Fruit fly (Drosophila melanogaster) whole organism, prepupa: ENCODE measurements around the gene Vm26Ac.

Experiments used
- CG10669 ChIP-seq: fragments of 200-800 bp; sonication (Bioruptor generic); optimal IDR thresholded peaks from 3 replicates; lab custom pipeline; 2018; ENCODE audit warnings: missing biosample characterization, mild to moderate bottlenecking, missing genetic modification characterization, moderate library complexity
- CG11902 ChIP-seq: fragments of 200-800 bp; sonication (Bioruptor generic); optimal IDR thresholded peaks from 3 replicates; lab custom pipeline; 2016; ENCODE audit warnings: missing biosample characterization, missing genetic modification characterization
- CG1621 ChIP-seq: fragments of 200-800 bp; sonication (Bioruptor generic); optimal IDR thresholded peaks from 3 replicates; lab custom pipeline; 2018; ENCODE audit warnings: missing biosample characterization, mild to moderate bottlenecking, missing genetic modification characterization
- CG16779 ChIP-seq: fragments of 200-800 bp; sonication (Bioruptor generic); optimal IDR thresholded peaks from 3 replicates; lab custom pipeline; 2017; ENCODE audit warnings: missing biosample characterization, mild to moderate bottlenecking, missing genetic modification characterization
- CG3032 ChIP-seq: fragments of 200-800 bp; optimal IDR thresholded peaks from 2 replicates; lab custom pipeline; 2019; ENCODE audit warnings: missing biosample characterization, mild to moderate bottlenecking, missing genetic modification characterization, moderate library complexity
- CG31627 ChIP-seq: fragments of 200-800 bp; sonication (Bioruptor generic); optimal IDR thresholded peaks from 3 replicates; lab custom pipeline; 2016; ENCODE audit warnings: missing biosample characterization, missing genetic modification characterization
- CG34406 ChIP-seq: fragments of 200-800 bp; sonication (Bioruptor generic); optimal IDR thresholded peaks from 3 replicates; lab custom pipeline; 2016; ENCODE audit warnings: missing biosample characterization, missing genetic modification characterization
- CG3919 ChIP-seq: fragments of 200-800 bp; sonication (Bioruptor generic); optimal IDR thresholded peaks from 3 replicates; lab custom pipeline; 2016; ENCODE audit warnings: missing biosample characterization, missing genetic modification characterization
- CG6792 ChIP-seq: fragments of 200-800 bp; sonication (Bioruptor generic); optimal IDR thresholded peaks from 3 replicates; lab custom pipeline; 2016; ENCODE audit warnings: missing biosample characterization, missing genetic modification characterization
- CG6808 ChIP-seq: fragments of 200-800 bp; sonication (Bioruptor generic); optimal IDR thresholded peaks from 3 replicates; lab custom pipeline; 2017; ENCODE audit warnings: missing biosample characterization, missing genetic modification characterization, mild to moderate bottlenecking, moderate library complexity, missing genetic modification reagents
- CG7368 ChIP-seq: fragments of 200-800 bp; sonication (Bioruptor generic); optimal IDR thresholded peaks from 3 replicates; lab custom pipeline; 2016; ENCODE audit warnings: missing biosample characterization, missing genetic modification characterization
- CG8319 ChIP-seq: fragments of 200-800 bp; sonication (Bioruptor generic); optimal IDR thresholded peaks from 3 replicates; lab custom pipeline; 2016; ENCODE audit warnings: missing biosample characterization, missing genetic modification characterization
- CG8632 ChIP-seq: fragments of 200-800 bp; sonication (Bioruptor generic); optimal IDR thresholded peaks from 3 replicates; lab custom pipeline; 2016; ENCODE audit warnings: missing biosample characterization, missing genetic modification characterization
- CG9139 ChIP-seq: fragments of 200-800 bp; sonication (Bioruptor generic); optimal IDR thresholded peaks from 3 replicates; lab custom pipeline; 2017; ENCODE audit warnings: missing biosample characterization, mild to moderate bottlenecking, missing genetic modification characterization
- Eip78C ChIP-seq: fragments of 200-800 bp; sonication (Bioruptor generic); peaks from one replicate; lab custom pipeline; 2016; ENCODE audit warnings: missing biosample characterization, missing genetic modification characterization
- Ets96B ChIP-seq: fragments of 200-800 bp; optimal IDR thresholded peaks from 2 replicates; lab custom pipeline; 2019; ENCODE audit warnings: missing biosample characterization, mild to moderate bottlenecking, missing genetic modification characterization, moderate library complexity
- Gug ChIP-seq: fragments of 200-800 bp; sonication (Bioruptor generic); IDR thresholded peaks from 2 replicates; pipeline ENCODE4 v1.3.6; 2022; ENCODE audit warnings: missing biosample characterization, missing genetic modification characterization
- Hr38 ChIP-seq: sonication (Bioruptor generic); optimal IDR thresholded peaks from 2 replicates; lab custom pipeline; 2016; ENCODE audit warnings: missing biosample characterization, missing genetic modification characterization
- Hr39 ChIP-seq: fragments of 200-800 bp; sonication (Bioruptor generic); optimal IDR thresholded peaks from 2 replicates; lab custom pipeline; 2016; ENCODE audit warnings: missing biosample characterization, missing genetic modification characterization
- Hr4 ChIP-seq: fragments of 200-800 bp; sonication (Bioruptor generic); optimal IDR thresholded peaks from 3 replicates; lab custom pipeline; 2016; ENCODE audit warnings: missing biosample characterization, missing genetic modification characterization
- OdsH ChIP-seq: fragments of 200-800 bp; sonication (Bioruptor generic); optimal IDR thresholded peaks from 3 replicates; lab custom pipeline; 2016; ENCODE audit warnings: missing biosample characterization, missing genetic modification characterization
- Smox ChIP-seq: fragments of 200-800 bp; sonication (Bioruptor generic); optimal IDR thresholded peaks from 3 replicates; lab custom pipeline; 2016; ENCODE audit warnings: missing biosample characterization, missing genetic modification characterization
- Sox102F ChIP-seq: fragments of 200-800 bp; sonication (Bioruptor generic); optimal IDR thresholded peaks from 2 replicates; lab custom pipeline; 2016; ENCODE audit warnings: missing biosample characterization, mild to moderate bottlenecking, missing genetic modification characterization
- Sox15 ChIP-seq: fragments of 200-800 bp; sonication (Bioruptor generic); optimal IDR thresholded peaks from 3 replicates; lab custom pipeline; 2016; ENCODE audit warnings: missing biosample characterization, missing genetic modification characterization
- acj6 ChIP-seq: fragments of 200-800 bp; sonication (Bioruptor generic); optimal IDR thresholded peaks from 3 replicates; lab custom pipeline; 2016; ENCODE audit warnings: missing biosample characterization, missing genetic modification characterization
- cyc ChIP-seq: fragments of 200-800 bp; sonication (Bioruptor generic); optimal IDR thresholded peaks from 3 replicates; lab custom pipeline; 2016; ENCODE audit warnings: missing biosample characterization, missing genetic modification characterization
- dsx ChIP-seq: fragments of 200-800 bp; optimal IDR thresholded peaks from 3 replicates; lab custom pipeline; 2019; ENCODE audit warnings: missing biosample characterization, mild to moderate bottlenecking, missing genetic modification characterization, moderate library complexity; ENCODE audit not compliant: poor library complexity, severe bottlenecking
- fd59A ChIP-seq: fragments of 200-800 bp; sonication (Bioruptor generic); optimal IDR thresholded peaks from 2 replicates; lab custom pipeline; 2017; ENCODE audit warnings: missing biosample characterization, mild to moderate bottlenecking, missing genetic modification characterization, missing genetic modification reagents
- fkh ChIP-seq: fragments of 200-800 bp; sonication (Bioruptor generic); optimal IDR thresholded peaks from 3 replicates; lab custom pipeline; 2017; ENCODE audit warnings: missing biosample characterization, mild to moderate bottlenecking, missing genetic modification characterization, moderate library complexity
- lz ChIP-seq: fragments of 200-800 bp; sonication (Bioruptor generic); optimal IDR thresholded peaks from 3 replicates; lab custom pipeline; 2016; ENCODE audit warnings: missing biosample characterization, missing genetic modification characterization
- spab ChIP-seq: fragments of 200-800 bp; sonication (Bioruptor generic); optimal IDR thresholded peaks from 2 replicates; lab custom pipeline; 2017; ENCODE audit warnings: missing biosample characterization, mild to moderate bottlenecking, missing genetic modification characterization, missing genetic modification reagents
- ss ChIP-seq, 2 experiments: fragments of 200-800 bp; sonication (Bioruptor generic); optimal IDR thresholded peaks; 2 replicates in 1 of 2; 3 replicates in 1 of 2; lab custom pipeline; 2017 to 2018; ENCODE audit warnings: mild to moderate bottlenecking in 2 of 2, missing biosample characterization in 2 of 2, missing genetic modification characterization in 2 of 2, moderate library complexity in 1 of 2
- svp ChIP-seq: fragments of 200-800 bp; sonication (Bioruptor generic); peaks from one replicate; lab custom pipeline; 2016; ENCODE audit warnings: missing biosample characterization, missing genetic modification characterization

Vm26Ac gene

dm6 chr2L:5925637-5926036 lies 32.8 kb downstream of the Vm26Ac start, which contains the start of gene dsf:
Gene dsf, plus strand, starts transcription at chr2L:5925937.
- no peak for TF ChIP-seq Gug (GFP tag; lab: Robert Waterston, UW)
- TF ChIP-seq CG8632: no peak
- TF ChIP-seq cyc (GFP tag; lab: Kevin White, UChicago): no peak
- no peak for TF ChIP-seq acj6 (GFP tag; lab: Kevin White, UChicago)
- TF ChIP-seq Sox102F (GFP tag; lab: Kevin White, UChicago): no peak
- TF ChIP-seq Hr38 (GFP tag; lab: Kevin White, UChicago): no peak
- no peak for TF ChIP-seq CG16779 (tag; lab: Kevin White, UChicago)
- TF ChIP-seq CG6792: no peak
- TF ChIP-seq CG9139 (GFP tag; lab: Kevin White, UChicago): no peak
- TF ChIP-seq CG10669 (GFP tag; lab: Kevin White, UChicago): no peak
- TF ChIP-seq CG8319 (GFP tag; lab: Kevin White, UChicago): no peak
- no peak for TF ChIP-seq CG1621 (tag; lab: Kevin White, UChicago)
- no peak for TF ChIP-seq CG11902
- no peak for TF ChIP-seq Ets96B (tag; lab: Kevin White, UChicago)
- no peak for TF ChIP-seq ss (GFP tag; optimal IDR thresholded peaks at IDR 0.05; lab: Kevin White, UChicago)
- TF ChIP-seq Hr39 (GFP tag; lab: Kevin White, UChicago): no peak

DNA sequence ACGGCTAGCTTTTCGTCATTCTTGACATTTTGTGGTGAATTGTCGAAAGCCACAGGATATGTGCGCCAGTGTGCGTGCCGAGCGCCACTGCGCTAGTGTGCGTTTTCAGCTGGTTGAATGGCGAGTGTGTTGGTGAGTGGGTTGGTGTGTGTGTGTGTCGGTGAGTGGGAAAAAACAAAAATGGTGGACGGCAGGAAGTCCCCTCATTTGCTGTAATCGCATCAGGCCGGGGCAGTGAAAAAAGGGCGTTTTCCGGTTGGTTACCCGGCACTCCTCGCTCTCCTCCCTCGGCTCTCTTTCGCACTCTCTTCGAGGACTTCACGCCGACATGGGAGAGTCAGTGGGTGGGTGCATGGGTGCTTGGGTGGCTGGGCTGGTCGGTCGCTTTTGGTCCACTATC lies 33.3 kb downstream of the Vm26Ac start:
- TF ChIP-seq CG7368 (GFP tag; lab: Kevin White, UChicago) (peak; percentile 6), CG16779 (tag; lab: Kevin White, UChicago) (no peak)

DNA sequence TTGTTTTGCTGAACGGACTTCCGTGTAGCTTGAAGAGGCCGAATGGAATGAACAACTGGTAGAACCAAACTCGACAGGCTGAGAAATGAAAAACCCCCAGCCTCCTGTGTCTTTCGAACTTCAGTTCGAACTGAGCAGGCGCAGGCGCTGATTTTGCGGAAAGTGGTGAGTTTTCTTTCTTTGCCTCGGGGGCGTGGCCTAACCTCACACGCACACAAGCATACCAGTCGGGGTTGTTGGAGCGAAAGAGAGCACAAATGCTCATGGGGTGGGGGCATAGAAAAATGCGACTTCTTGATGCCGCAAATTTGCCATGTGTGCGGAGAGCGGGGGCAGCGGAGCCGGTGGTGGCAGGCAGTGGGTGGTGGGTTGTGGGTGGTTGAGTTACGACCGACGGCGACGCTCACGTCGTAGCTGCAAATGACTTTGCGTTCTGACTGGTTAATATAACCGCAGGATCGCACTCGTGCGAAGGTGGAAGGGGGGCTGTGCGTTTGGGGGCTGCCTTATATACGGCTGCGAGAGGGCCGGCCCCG lies 34.8 kb downstream of the Vm26Ac start, which contains the start of gene CG9016:
Gene CG9016 (minus strand): TSS at position 51 of the 536 bp plus-strand sequence.
- TF ChIP-seq Eip78C (GFP tag; lab: Kevin White, UChicago) (no peak), Sox15 (GFP tag; lab: Kevin White, UChicago) (no peak), CG7368 (GFP tag; lab: Kevin White, UChicago) (peak; percentile 52), fkh (GFP tag; lab: Kevin White, UChicago) (no peak), svp (peak; percentile 6), CG31627 (GFP tag; lab: Kevin White, UChicago) (no peak), CG3032 (tag; lab: Kevin White, UChicago) (no peak), Hr4 (GFP tag; lab: Kevin White, UChicago) (no peak), CG6808 (GFP tag; lab: Kevin White, UChicago) (no peak)

dm6 chr2L:5910189-5910588 lies 48.2 kb downstream of the Vm26Ac start, which contains the start of gene CG14000:
Gene CG14000, minus strand, starts transcription at chr2L:5910289.
- TF ChIP-seq acj6 (GFP tag; lab: Kevin White, UChicago): no peak
- no peak for TF ChIP-seq fd59A (GFP tag; lab: Kevin White, UChicago)
- no peak for TF ChIP-seq CG3919 (GFP tag; lab: Kevin White, UChicago)
- no peak for TF ChIP-seq spab
- TF ChIP-seq CG6808 (GFP tag; lab: Kevin White, UChicago): no peak
- TF ChIP-seq Eip78C (GFP tag; lab: Kevin White, UChicago): no peak
- no peak for TF ChIP-seq Smox (GFP tag; lab: Kevin White, UChicago)
- no peak for TF ChIP-seq OdsH (GFP tag; lab: Kevin White, UChicago)
- no peak for TF ChIP-seq fkh (GFP tag; lab: Kevin White, UChicago)
- no peak for TF ChIP-seq CG9139 (GFP tag; lab: Kevin White, UChicago)
- no peak for TF ChIP-seq dsx (GFP tag; lab: Kevin White, UChicago)
- no peak for TF ChIP-seq lz
- no peak for TF ChIP-seq CG34406 (GFP tag; lab: Kevin White, UChicago)
- TF ChIP-seq CG1621 (tag; lab: Kevin White, UChicago): no peak
- TF ChIP-seq CG8319 (GFP tag; lab: Kevin White, UChicago): no peak
- no peak for TF ChIP-seq CG6792
- no peak for TF ChIP-seq Hr4 (GFP tag; lab: Kevin White, UChicago)
- TF ChIP-seq Sox102F (GFP tag; lab: Kevin White, UChicago): no peak
- TF ChIP-seq, all 60 proteins: peak for 0
